Fruit fly (Drosophila melanogaster) whole organism, embryonic: ENCODE data around the gene mRpL46.

Source experiments
- ATbp ChIP-seq: fragments of 200-800 bp; sonication (Bioruptor generic); optimal IDR thresholded peaks from 2 replicates; lab custom pipeline; 2017; ENCODE audit warnings: missing biosample characterization, mild to moderate bottlenecking, missing genetic modification characterization, missing genetic modification reagents
- CG10267 ChIP-seq: fragments of 200-800 bp; sonication (Bioruptor generic); optimal IDR thresholded peaks from 2 replicates; lab custom pipeline; 2018; ENCODE audit warnings: missing biosample characterization, mild to moderate bottlenecking, missing genetic modification characterization, moderate library complexity
- CG10543 ChIP-seq: fragments of 200-800 bp; sonication (Bioruptor generic); optimal IDR thresholded peaks from 3 replicates; lab custom pipeline; 2017; ENCODE audit warnings: missing biosample characterization, mild to moderate bottlenecking, missing genetic modification characterization, moderate library complexity
- CG13775 ChIP-seq: fragments of 200-800 bp; sonication (Bioruptor generic); optimal IDR thresholded peaks from 3 replicates; lab custom pipeline; 2017; ENCODE audit warnings: missing biosample characterization, mild to moderate bottlenecking, missing genetic modification characterization
- CG13894 ChIP-seq: fragments of 200-800 bp; sonication (Bioruptor generic); optimal IDR thresholded peaks from 3 replicates; lab custom pipeline; 2018; ENCODE audit warnings: missing biosample characterization, mild to moderate bottlenecking, missing genetic modification characterization, moderate library complexity
- CG14441 ChIP-seq: fragments of 200-800 bp; sonication (Bioruptor generic); IDR thresholded peaks from 2 replicates; pipeline ENCODE4 v1.3.6; 2022; ENCODE audit warnings: missing biosample characterization, missing genetic modification characterization
- CG15269 ChIP-seq: fragments of 200-800 bp; sonication (Bioruptor generic); optimal IDR thresholded peaks from 2 replicates; lab custom pipeline; 2018; ENCODE audit warnings: missing biosample characterization, mild to moderate bottlenecking, missing genetic modification characterization, moderate library complexity
- CG15479 ChIP-seq: fragments of 200-800 bp; sonication (Bioruptor generic); optimal IDR thresholded peaks from 3 replicates; lab custom pipeline; 2019; ENCODE audit warnings: missing biosample characterization, mild to moderate bottlenecking, missing genetic modification characterization, moderate library complexity
- CG16815 ChIP-seq: fragments of 200-800 bp; sonication (Bioruptor generic); optimal IDR thresholded peaks from 3 replicates; lab custom pipeline; 2017; ENCODE audit warnings: missing biosample characterization, mild to moderate bottlenecking, missing genetic modification characterization
- CG17802 ChIP-seq: fragments of 200-800 bp; sonication (Bioruptor generic); optimal IDR thresholded peaks from 2 replicates; lab custom pipeline; 2018; ENCODE audit warnings: missing biosample characterization, mild to moderate bottlenecking, missing genetic modification characterization, moderate library complexity
- CG18476 ChIP-seq: fragments of 200-800 bp; sonication (Bioruptor generic); optimal IDR thresholded peaks from 2 replicates; lab custom pipeline; 2016; ENCODE audit warnings: missing biosample characterization, mild to moderate bottlenecking, missing genetic modification characterization
- CG2129 ChIP-seq: fragments of 200-800 bp; sonication (Bioruptor generic); IDR thresholded peaks from 2 replicates; pipeline ENCODE4 v1.3.6; 2022; ENCODE audit warnings: missing biosample characterization, missing genetic modification characterization; ENCODE audit not compliant: partially characterized antibody
- CG2875 ChIP-seq: fragments of 200-800 bp; sonication (Bioruptor generic); optimal IDR thresholded peaks from 2 replicates; lab custom pipeline; 2017; ENCODE audit warnings: missing biosample characterization, mild to moderate bottlenecking, missing genetic modification characterization, missing genetic modification reagents
- CG31441 ChIP-seq: fragments of 200-800 bp; sonication (Bioruptor generic); IDR thresholded peaks from 2 replicates; pipeline ENCODE4 v1.3.6; 2022; ENCODE audit warnings: missing biosample characterization, missing genetic modification characterization
- CG3995 ChIP-seq: fragments of 200-800 bp; sonication (Bioruptor generic); optimal IDR thresholded peaks from 3 replicates; lab custom pipeline; 2016; ENCODE audit warnings: missing biosample characterization, missing genetic modification characterization
- CG6254 ChIP-seq: fragments of 200-800 bp; sonication (Bioruptor generic); optimal IDR thresholded peaks from 3 replicates; lab custom pipeline; 2017; ENCODE audit warnings: mild to moderate bottlenecking, missing biosample characterization, missing genetic modification reagents, missing genetic modification characterization
- CG6689 ChIP-seq: fragments of 200-800 bp; sonication (Bioruptor generic); IDR thresholded peaks from 2 replicates; pipeline ENCODE4 v1.3.6; 2022; ENCODE audit warnings: missing biosample characterization, missing genetic modification characterization
- CG6765 ChIP-seq: fragments of 200-800 bp; sonication (Bioruptor generic); optimal IDR thresholded peaks from 3 replicates; lab custom pipeline; 2017; ENCODE audit warnings: missing biosample characterization, mild to moderate bottlenecking, missing genetic modification characterization
- CG6791 ChIP-seq: fragments of 200-800 bp; sonication (Bioruptor generic); IDR thresholded peaks from 3 replicates; pipeline ENCODE4 v1.3.6; 2022; ENCODE audit warnings: missing biosample characterization, missing genetic modification characterization; ENCODE audit not compliant: partially characterized antibody
- CG8359 ChIP-seq: fragments of 200-800 bp; sonication (Bioruptor generic); optimal IDR thresholded peaks from 2 replicates; lab custom pipeline; 2017; ENCODE audit warnings: missing biosample characterization, mild to moderate bottlenecking, missing genetic modification characterization, borderline replicate concordance
- CG8388 ChIP-seq: fragments of 200-800 bp; sonication (Bioruptor generic); optimal IDR thresholded peaks from 2 replicates; lab custom pipeline; 2019; ENCODE audit warnings: missing biosample characterization, mild to moderate bottlenecking, missing genetic modification characterization, moderate library complexity
- CG8924 ChIP-seq: fragments of 200-800 bp; optimal IDR thresholded peaks from 3 replicates; lab custom pipeline; 2019; ENCODE audit warnings: missing biosample characterization, mild to moderate bottlenecking, missing genetic modification characterization, moderate library complexity
- CG9609 ChIP-seq: fragments of 200-800 bp; sonication (Bioruptor generic); optimal IDR thresholded peaks from 3 replicates; lab custom pipeline; 2016; ENCODE audit warnings: missing biosample characterization, missing genetic modification characterization
- D ChIP-seq, 2 experiments: fragments of 200-800 bp in 1 of 2; fragments of >200 bp in 1 of 2; sonication (Bioruptor generic) in 1 of 2; optimal IDR thresholded peaks; 2 replicates in 1 of 2; 3 replicates in 1 of 2; lab custom pipeline; 2017; ENCODE audit warnings: mild to moderate bottlenecking in 1 of 2, missing biosample characterization in 1 of 2, missing genetic modification characterization in 1 of 2, missing genetic modification reagents in 1 of 2
- Dip2 ChIP-seq: fragments of 200-800 bp; sonication (Bioruptor generic); IDR thresholded peaks from 2 replicates; pipeline ENCODE4 v1.3.6; 2022; ENCODE audit warnings: missing biosample characterization, missing genetic modification characterization
- GATAe ChIP-seq: fragments of 200-800 bp; sonication (Bioruptor generic); conservative IDR thresholded peaks from 2 replicates; pipeline ENCODE4 v1.3.6; 2022; ENCODE audit warnings: missing biosample characterization, missing genetic modification characterization
- HHEX ChIP-seq: fragments of 200-800 bp; sonication (Bioruptor generic); optimal IDR thresholded peaks from 3 replicates; lab custom pipeline; 2017; ENCODE audit warnings: missing biosample characterization, mild to moderate bottlenecking, missing genetic modification characterization, missing genetic modification reagents
- HLH3B ChIP-seq: fragments of 200-800 bp; sonication (Bioruptor generic); IDR thresholded peaks from 2 replicates; pipeline ENCODE4 v1.3.6; 2022; ENCODE audit warnings: missing biosample characterization, missing genetic modification characterization
- HLHmδ ChIP-seq: fragments of 200-800 bp; sonication (Bioruptor generic); optimal IDR thresholded peaks from 2 replicates; lab custom pipeline; 2018; ENCODE audit warnings: missing biosample characterization, mild to moderate bottlenecking, missing genetic modification characterization, moderate library complexity
- Hr78 ChIP-seq, 2 experiments: fragments of 200-800 bp in 1 of 2; fragments of >200 bp in 1 of 2; sonication (Bioruptor generic) in 1 of 2; optimal IDR thresholded peaks; 2 replicates each; lab custom pipeline; 2017 to 2019; ENCODE audit warnings: missing biosample characterization in 2 of 2, missing genetic modification characterization in 2 of 2, mild to moderate bottlenecking in 1 of 2, moderate library complexity in 1 of 2
- NfI ChIP-seq: fragments of 200-800 bp; sonication (Bioruptor generic); optimal IDR thresholded peaks from 3 replicates; lab custom pipeline; 2018; ENCODE audit warnings: missing biosample characterization, mild to moderate bottlenecking, missing genetic modification characterization, moderate library complexity
- ab ChIP-seq: fragments of 200-800 bp; sonication (Bioruptor generic); optimal IDR thresholded peaks from 2 replicates; lab custom pipeline; 2016; ENCODE audit warnings: missing biosample characterization, missing genetic modification characterization
- ac ChIP-seq: fragments of 200-800 bp; sonication (Bioruptor generic); optimal IDR thresholded peaks from 3 replicates; lab custom pipeline; 2017; ENCODE audit warnings: missing biosample characterization, mild to moderate bottlenecking, missing genetic modification characterization
- amos ChIP-seq: fragments of 200-800 bp; sonication (Bioruptor generic); IDR thresholded peaks from 2 replicates; pipeline ENCODE4 v1.3.6; 2022; ENCODE audit warnings: missing biosample characterization, missing genetic modification characterization; ENCODE audit not compliant: partially characterized antibody
- disco-r ChIP-seq: fragments of 200-800 bp; sonication (Bioruptor generic); optimal IDR thresholded peaks from 2 replicates; lab custom pipeline; 2016; ENCODE audit warnings: missing biosample characterization, missing genetic modification characterization
- exex ChIP-seq: fragments of 200-800 bp; sonication (Bioruptor generic); optimal IDR thresholded peaks from 4 replicates; lab custom pipeline; 2018; ENCODE audit warnings: missing biosample characterization, mild to moderate bottlenecking, missing genetic modification characterization, moderate library complexity
- kah ChIP-seq: fragments of 200-800 bp; sonication (Bioruptor generic); optimal IDR thresholded peaks from 2 replicates; lab custom pipeline; 2018; ENCODE audit warnings: missing biosample characterization, mild to moderate bottlenecking, missing genetic modification characterization
- knrl ChIP-seq: fragments of 200-800 bp; sonication (Bioruptor generic); IDR thresholded peaks from 3 replicates; pipeline ENCODE4 v1.3.6; 2022; ENCODE audit warnings: missing biosample characterization, missing genetic modification characterization; ENCODE audit not compliant: partially characterized antibody
- mam ChIP-seq: fragments of 200-800 bp; sonication (Bioruptor generic); optimal IDR thresholded peaks from 3 replicates; lab custom pipeline; 2016; ENCODE audit warnings: missing biosample characterization, missing genetic modification characterization
- nmo ChIP-seq: fragments of 200-800 bp; sonication (Bioruptor generic); optimal IDR thresholded peaks from 2 replicates; lab custom pipeline; 2018; ENCODE audit warnings: missing biosample characterization, mild to moderate bottlenecking, missing genetic modification characterization, moderate library complexity
- rib ChIP-seq: fragments of 200-800 bp; sonication (Bioruptor generic); IDR thresholded peaks from 2 replicates; pipeline ENCODE4 v1.3.6; 2022; ENCODE audit warnings: missing biosample characterization, missing genetic modification characterization
- ro ChIP-seq: fragments of 200-800 bp; sonication (Bioruptor generic); IDR thresholded peaks from 2 replicates; pipeline ENCODE4 v1.3.6; 2022; ENCODE audit warnings: missing biosample characterization, missing genetic modification characterization
- row ChIP-seq: fragments of 200-800 bp; sonication (Bioruptor generic); IDR thresholded peaks from 3 replicates; pipeline ENCODE4 v1.3.6; 2022; ENCODE audit warnings: missing biosample characterization, missing genetic modification characterization
- run ChIP-seq: fragments of 200-800 bp; sonication (Bioruptor generic); optimal IDR thresholded peaks from 3 replicates; lab custom pipeline; 2018; ENCODE audit warnings: missing biosample characterization, mild to moderate bottlenecking, missing genetic modification characterization
- sisA ChIP-seq: fragments of 200-800 bp; sonication (Bioruptor generic); IDR thresholded peaks from 2 replicates; pipeline ENCODE4 v1.3.6; 2022; ENCODE audit warnings: missing biosample characterization, missing genetic modification characterization
- stc ChIP-seq: fragments of 200-800 bp; sonication (Bioruptor generic); IDR thresholded peaks from 2 replicates; pipeline ENCODE4 v1.3.6; 2022; ENCODE audit warnings: missing biosample characterization, missing genetic modification characterization
- wek ChIP-seq: fragments of 200-800 bp; sonication (Bioruptor generic); optimal IDR thresholded peaks from 3 replicates; lab custom pipeline; 2018; ENCODE audit warnings: missing biosample characterization, mild to moderate bottlenecking, missing genetic modification characterization, moderate library complexity

The mRpL46 gene

dm6 chr3L:1740129-1740975, 36.9 kb upstream of the mRpL46 start (continued):
- no peak for TF ChIP-seq CG13775 (GFP tag; lab: Kevin White, UChicago)
- peak; percentile 67 for TF ChIP-seq mam (GFP tag; lab: Kevin White, UChicago)
- TF ChIP-seq ab (GFP tag; lab: Kevin White, UChicago): peak; percentile 26
- TF ChIP-seq Dip2: no peak
- TF ChIP-seq HLHmδ (GFP tag; lab: Kevin White, UChicago): no peak
- TF ChIP-seq kah (GFP tag; lab: Kevin White, UChicago): no peak
- peak; percentile 2 for TF ChIP-seq CG8388
- no peak for TF ChIP-seq disco-r (GFP tag; lab: Kevin White, UChicago)
- TF ChIP-seq CG3995: no peak
- TF ChIP-seq CG9609 (GFP tag; lab: Kevin White, UChicago): peak; percentile 66
- TF ChIP-seq HLH3B (GFP tag; lab: Robert Waterston, UW): peak; percentile 50; the same call in 1 of the 2 replicates
- TF ChIP-seq CG6765 (GFP tag; lab: Kevin White, UChicago): no peak
- 0 out of 2 replicates have a peak, but pooled peaks have one; percentile 26 for TF ChIP-seq rib
- TF ChIP-seq row (GFP tag; lab: Robert Waterston, UW): peak; percentile 86
- peak; percentile 68 for TF ChIP-seq NfI (GFP tag; lab: Kevin White, UChicago)
- TF ChIP-seq CG31441 (GFP tag; lab: Robert Waterston, UW): peak; percentile 59
- TF ChIP-seq CG15269: peak; percentile 86
- TF ChIP-seq run (tag; lab: Kevin White, UChicago): peak; percentile 11
- no peak for TF ChIP-seq CG16815 (GFP tag; lab: Kevin White, UChicago)
- TF ChIP-seq CG10267: peak; percentile 19
- TF ChIP-seq HHEX (GFP tag; lab: Kevin White, UChicago): peak; percentile 37
- TF ChIP-seq ro: 0 out of 2 replicates have a peak, but pooled peaks have one; percentile 13
- peak; percentile 71 for TF ChIP-seq sisA (GFP tag; lab: Robert Waterston, UW)
- no peak for TF ChIP-seq CG18476 (GFP tag; lab: Kevin White, UChicago)
- TF ChIP-seq CG6254: no peak
- peak; percentile 74 for TF ChIP-seq CG6689
- no peak for TF ChIP-seq CG8359 (GFP tag; lab: Kevin White, UChicago)
- TF ChIP-seq D (optimal IDR thresholded peaks at IDR 0.05; lab: Kevin White, UChicago): no peak
- TF ChIP-seq D (GFP tag; optimal IDR thresholded peaks at IDR 0.05; lab: Kevin White, UChicago): no peak
- TF ChIP-seq GATAe (GFP tag; lab: Robert Waterston, UW): no peak
- TF ChIP-seq CG8924 (tag; lab: Kevin White, UChicago): peak; percentile 61
- TF ChIP-seq CG15479 (GFP tag; lab: Kevin White, UChicago): no peak
- no peak for TF ChIP-seq amos (GFP tag; lab: Robert Waterston, UW)
- peak; percentile 66 for TF ChIP-seq nmo (GFP tag; lab: Kevin White, UChicago)
- TF ChIP-seq CG2129: no peak
- TF ChIP-seq CG17802 (tag; lab: Kevin White, UChicago): no peak
- no peak for TF ChIP-seq exex (tag; lab: Kevin White, UChicago)
- TF ChIP-seq CG10543 (GFP tag; lab: Kevin White, UChicago): no peak
- TF ChIP-seq CG2875: no peak
- TF ChIP-seq CG13894 (tag; lab: Kevin White, UChicago): no peak
- peak; percentile 17 for TF ChIP-seq wek
- no peak for TF ChIP-seq Hr78 (GFP tag; optimal IDR thresholded peaks at IDR 0.05; lab: Kevin White, UChicago)
- peak; percentile 70 for TF ChIP-seq stc
- TF ChIP-seq ATbp (GFP tag; lab: Kevin White, UChicago): peak; percentile 26
- TF ChIP-seq CG14441 (GFP tag; lab: Robert Waterston, UW): peak; percentile 90
- no peak for TF ChIP-seq ac (GFP tag; lab: Kevin White, UChicago)
- TF ChIP-seq knrl (GFP tag; lab: Robert Waterston, UW): no peak
- TF ChIP-seq CG6791: no peak
